Worm (Caenorhabditis elegans) whole organism, L4/young adult: ENCODE results near the gene F35E8.2.

ENCODE experiments used
- W03F9.2 ChIP-seq: fragments of 150-350 bp; optimal IDR thresholded peaks from 2 replicates; lab custom pipeline; 2014; ENCODE audit warnings: missing biosample characterization, missing genetic modification characterization
- dao-5 ChIP-seq: sonication (generic microtip); optimal IDR thresholded peaks from 2 replicates; lab custom pipeline; 2016; ENCODE audit warnings: missing genotype, missing genetic modification characterization, moderate library complexity, missing compliant biosample characterization
- him-1 ChIP-seq: sonication (generic microtip); optimal IDR thresholded peaks from 2 replicates; lab custom pipeline; 2016; ENCODE audit warnings: missing genotype, missing genetic modification reagents, missing genetic modification characterization, missing compliant biosample characterization

- TF ChIP-seq him-1 (tag; lab: Kevin White, UChicago) (no peak), dao-5 (tag; lab: Kevin White, UChicago) (no peak), W03F9.2 (tag; lab: Kevin White, UChicago) (no peak)
These were observed 16.7 kb upstream of the F35E8.2 start, which contains the start of gene cgt-1 for ce11 chrV:15888751-15889150.
